Fruit fly (Drosophila melanogaster) whole organism, wandering third instar larva: Measurements from ENCODE around the gene Cyp304a1.

Source experiments
- Abd-B ChIP-seq: fragments of >200 bp; optimal IDR thresholded peaks from 2 replicates; lab custom pipeline; 2017; ENCODE audit warnings: missing biosample characterization, missing genetic modification characterization
- OdsH ChIP-seq: fragments of 200-800 bp; sonication (Bioruptor generic); optimal IDR thresholded peaks from 2 replicates; lab custom pipeline; 2016; ENCODE audit warnings: missing biosample characterization, mild to moderate bottlenecking, missing genetic modification characterization
- Rel ChIP-seq, 2 experiments: fragments of 200-800 bp; sonication (Bioruptor generic) in 1 of 2; optimal IDR thresholded peaks; 2 replicates in 1 of 2; 3 replicates in 1 of 2; lab custom pipeline; 2016 to 2019; ENCODE audit warnings: mild to moderate bottlenecking in 2 of 2, missing biosample characterization in 2 of 2, missing genetic modification characterization in 2 of 2, moderate library complexity in 1 of 2
- fru ChIP-seq: fragments of 200-800 bp; sonication (Bioruptor generic); optimal IDR thresholded peaks from 3 replicates; lab custom pipeline; 2016; ENCODE audit warnings: missing biosample characterization, mild to moderate bottlenecking, missing genetic modification characterization
- usp ChIP-seq: fragments of >200 bp; optimal IDR thresholded peaks from 2 replicates; lab custom pipeline; 2017; ENCODE audit warnings: missing biosample characterization, missing genetic modification characterization

DNA sequence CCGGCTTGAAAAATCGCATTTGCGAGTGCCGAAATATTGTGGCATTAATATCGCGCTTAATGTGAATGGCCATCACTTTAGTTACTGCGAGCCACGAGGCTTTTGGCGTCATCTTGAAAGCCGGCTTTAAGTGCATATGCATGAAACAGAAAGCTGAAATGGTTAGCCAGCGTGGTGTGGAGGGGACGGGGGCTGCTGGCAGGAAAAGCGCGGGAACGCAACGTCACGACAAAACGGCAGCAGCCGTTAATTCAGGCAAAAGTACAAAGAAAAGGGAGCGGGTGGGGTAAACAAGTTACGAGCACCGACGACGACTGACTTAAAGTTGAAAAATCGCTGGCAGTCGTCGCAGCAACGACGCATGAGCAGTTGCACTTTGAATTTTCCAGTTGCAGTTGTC is 51.8 kb downstream of the Cyp304a1 start:
- TF ChIP-seq fru (GFP tag; lab: Kevin White, UChicago) (no peak), Rel (GFP tag; optimal IDR thresholded peaks at IDR 0.05; lab: Kevin White, UChicago) (no peak), Rel (tag; optimal IDR thresholded peaks at IDR 0.05; lab: Kevin White, UChicago) (no peak), usp (GFP tag; lab: Kevin White, UChicago) (no peak), OdsH (no peak), Abd-B (no peak)
